Fruit fly (Drosophila melanogaster): ENCODE data around the gene CG3323.
A peak's percentile ranks its signal among the peaks of the same experiment; 100 is the strongest.

CG3323 gene

dm6 chrX:5285835-5286234 lies 19.7 kb downstream of the CG3323 start (continued):
- TF ChIP-seq row (GFP tag; IDR thresholded peaks at IDR 0.05), result peak; percentile 78
- TF ChIP-seq yki (optimal IDR thresholded peaks at IDR 0.05), result no peak
- no peak for TF ChIP-seq CG6175 (GFP tag; IDR thresholded peaks at IDR 0.05)
- peak; percentile 45 for TF ChIP-seq CG7786 (GFP tag; optimal IDR thresholded peaks at IDR 0.05)
- peak; percentile 27 for TF ChIP-seq CG13775 (GFP tag; optimal IDR thresholded peaks at IDR 0.05)
- peak; percentile 27 for TF ChIP-seq CG16863 (GFP tag; optimal IDR thresholded peaks at IDR 0.05)
- TF ChIP-seq CG32767 (GFP tag; IDR thresholded peaks at IDR 0.05), result no peak
- TF ChIP-seq CG4404 (GFP tag; IDR thresholded peaks at IDR 0.05), result peak; percentile 35; the same call in 1 of the 2 replicates
- no peak for TF ChIP-seq Rx (GFP tag; IDR thresholded peaks at IDR 0.05)
- TF ChIP-seq tll (GFP tag; optimal IDR thresholded peaks at IDR 0.05), result no peak
- TF ChIP-seq prd (optimal IDR thresholded peaks at IDR 0.05), result no peak
- peak; percentile 68 for TF ChIP-seq prd (GFP tag; IDR thresholded peaks at IDR 0.05)
- TF ChIP-seq Adf1 (GFP tag; IDR thresholded peaks at IDR 0.05), result no peak
- peak; percentile 43 for TF ChIP-seq CG11398 (GFP tag; optimal IDR thresholded peaks at IDR 0.05)
- no peak for TF ChIP-seq CG2202 (tag; optimal IDR thresholded peaks at IDR 0.05)
- no peak for TF ChIP-seq kni (GFP tag; optimal IDR thresholded peaks at IDR 0.05)
- no peak for TF ChIP-seq nau (GFP tag; optimal IDR thresholded peaks at IDR 0.05)
- TF ChIP-seq HLH4C (GFP tag; IDR thresholded peaks at IDR 0.05; ENCODE audit: partially characterized antibody), result no peak
- TF ChIP-seq CG4328 (GFP tag; optimal IDR thresholded peaks at IDR 0.05), result no peak
- no peak for TF ChIP-seq Doc2 (GFP tag; IDR thresholded peaks at IDR 0.05)
- TF ChIP-seq zfh1 (GFP tag; IDR thresholded peaks at IDR 0.05), result no peak
- TF ChIP-seq nom (GFP tag; optimal IDR thresholded peaks at IDR 0.05), result no peak
- peak; percentile 61 for TF ChIP-seq Hmr (GFP tag; optimal IDR thresholded peaks at IDR 0.05)
- no peak for TF ChIP-seq odd (GFP tag; optimal IDR thresholded peaks at IDR 0.05)
- TF ChIP-seq CG11560 (tag; IDR thresholded peaks at IDR 0.05), result no peak
- peak; percentile 4 for TF ChIP-seq Nf-YC (tag; optimal IDR thresholded peaks at IDR 0.05)
- TF ChIP-seq Dll (GFP tag; IDR thresholded peaks at IDR 0.05; ENCODE audit: partially characterized antibody), result no peak
- TF ChIP-seq fd102C (GFP tag; optimal IDR thresholded peaks at IDR 0.05), result no peak
- TF ChIP-seq CG4282 (GFP tag; optimal IDR thresholded peaks at IDR 0.05), result no peak
- peak; percentile 58 for TF ChIP-seq ind (GFP tag; optimal IDR thresholded peaks at IDR 0.05)
- TF ChIP-seq Abd-B (GFP tag; optimal IDR thresholded peaks at IDR 0.05), result no peak
- peak; percentile 9 for TF ChIP-seq Max (GFP tag; optimal IDR thresholded peaks at IDR 0.05)
- TF ChIP-seq da (GFP tag; optimal IDR thresholded peaks at IDR 0.05), result no peak
- peak; percentile 41 for TF ChIP-seq CG9817 (tag; optimal IDR thresholded peaks at IDR 0.05)
- TF ChIP-seq Gsc (GFP tag; IDR thresholded peaks at IDR 0.05), result no peak
- TF ChIP-seq ERR (GFP tag; optimal IDR thresholded peaks at IDR 0.05), result no peak
- TF ChIP-seq CG8765 (GFP tag; IDR thresholded peaks at IDR 0.05), result no peak
- peak; percentile 34; the same call in 1 of the 2 replicates for TF ChIP-seq ttk (GFP tag; IDR thresholded peaks at IDR 0.05)
- TF ChIP-seq Vsx1 (GFP tag; optimal IDR thresholded peaks at IDR 0.05), result no peak
- no peak for TF ChIP-seq CG6765 (GFP tag; optimal IDR thresholded peaks at IDR 0.05)
- TF ChIP-seq NK7.1 (GFP tag; optimal IDR thresholded peaks at IDR 0.05), result no peak
- TF ChIP-seq Spps (tag; optimal IDR thresholded peaks at IDR 0.05), result no peak
- TF ChIP-seq kah (GFP tag; optimal IDR thresholded peaks at IDR 0.05), result no peak
- TF ChIP-seq CG17359 (tag; optimal IDR thresholded peaks at IDR 0.05), result peak; percentile 68
- TF ChIP-seq hbn (GFP tag; IDR thresholded peaks at IDR 0.05; ENCODE audit: partially characterized antibody), result no peak
- no peak for TF ChIP-seq Bteb2 (GFP tag; optimal IDR thresholded peaks at IDR 0.05)
- peak; percentile 49 for TF ChIP-seq CG14710 (tag; optimal IDR thresholded peaks at IDR 0.05)
- TF ChIP-seq Sin3A (optimal IDR thresholded peaks at IDR 0.05), result no peak
- TF ChIP-seq CG14965 (GFP tag; optimal IDR thresholded peaks at IDR 0.05; ENCODE audit: borderline replicate concordance), result no peak
- TF ChIP-seq CG7963 (GFP tag; IDR thresholded peaks at IDR 0.05; ENCODE audit: partially characterized antibody), result no peak
- TF ChIP-seq CG43689 (GFP tag; IDR thresholded peaks at IDR 0.05), result no peak
- no peak for TF ChIP-seq Elba2 (GFP tag; optimal IDR thresholded peaks at IDR 0.05)
